Worm (Caenorhabditis elegans) whole organism, L2 larva: ENCODE data around the gene ZK105.5.

ENCODE experiments used
- Y55F3AM.14 ChIP-seq: fragments of 200-800 bp; sonication (Bioruptor generic); optimal IDR thresholded peaks from 2 replicates; lab custom pipeline; 2018; ENCODE audit warnings: mild to moderate bottlenecking, missing genetic modification characterization, missing compliant biosample characterization
- nhr-6 ChIP-seq: fragments of 150-350 bp; optimal IDR thresholded peaks from 2 replicates; lab custom pipeline; 2014; ENCODE audit warnings: missing biosample characterization, missing genetic modification characterization
- peb-1 ChIP-seq: fragments of 150-350 bp; optimal IDR thresholded peaks from 2 replicates; lab custom pipeline; 2014; ENCODE audit warnings: missing biosample characterization, missing genetic modification characterization
- sma-9 ChIP-seq, 2 experiments: fragments of 150-350 bp in 1 of 2; sonication (generic microtip) in 1 of 2; optimal IDR thresholded peaks; 2 replicates each; lab custom pipeline; 2014 to 2016; ENCODE audit warnings: missing genetic modification characterization in 2 of 2, mild to moderate bottlenecking in 1 of 2, missing biosample characterization in 1 of 2, missing compliant biosample characterization in 1 of 2, missing genetic modification reagents in 1 of 2, moderate library complexity in 1 of 2

ZK105.5 gene

ce11 chrV:7667940-7668339, 49.6 kb downstream of the ZK105.5 start, which contains the start of gene C12D5.5:
TSS of gene C12D5.5 (plus strand) at chrV:7668240.
- no peak for TF ChIP-seq peb-1 (tag; lab: Kevin White, UChicago)
- TF ChIP-seq Y55F3AM.14 = no peak
- TF ChIP-seq nhr-6 = no peak
- TF ChIP-seq sma-9 (GFP tag; optimal IDR thresholded peaks at IDR 0.05; lab: Kevin White, UChicago) = no peak
- TF ChIP-seq sma-9 (tag; optimal IDR thresholded peaks at IDR 0.05; lab: Kevin White, UChicago) = no peak
